Worm (Caenorhabditis elegans) whole organism, L4 larva: ENCODE measurements around the gene pkc-1.

Experiments
- Y5F2A.4 ChIP-seq: fragments of 200-800 bp; sonication (Bioruptor generic); optimal IDR thresholded peaks from 2 replicates; lab custom pipeline; 2018; ENCODE audit warnings: mild to moderate bottlenecking, missing genetic modification characterization, missing compliant biosample characterization
- daf-12 ChIP-seq: fragments of 150-350 bp; optimal IDR thresholded peaks from 2 replicates; lab custom pipeline; 2014; ENCODE audit warnings: missing biosample characterization, missing genetic modification reagents, missing genetic modification characterization
- lin-38 ChIP-seq: fragments of 200-800 bp; sonication (Bioruptor generic); IDR thresholded peaks from 2 replicates; pipeline ENCODE4 v1.3.6; 2022; ENCODE audit warnings: missing genetic modification reagents, missing genetic modification characterization, missing compliant biosample characterization
- lsy-2 ChIP-seq, 2 experiments: fragments of 150-350 bp in 1 of 2; sonication (generic microtip) in 1 of 2; optimal IDR thresholded peaks; 2 replicates each; lab custom pipeline; 2014 to 2017; ENCODE audit warnings: missing biosample characterization in 2 of 2, missing genetic modification characterization in 2 of 2
- nhr-10 ChIP-seq: fragments of 150-350 bp; optimal IDR thresholded peaks from 2 replicates; lab custom pipeline; 2014; ENCODE audit warnings: missing biosample characterization, missing genetic modification characterization
- nhr-76 ChIP-seq: fragments of 150-350 bp; optimal IDR thresholded peaks from 2 replicates; lab custom pipeline; 2014; ENCODE audit warnings: missing biosample characterization, missing genetic modification characterization
- pqm-1 ChIP-seq: sonication (generic microtip); optimal IDR thresholded peaks from 2 replicates; lab custom pipeline; 2017; ENCODE audit warnings: missing biosample characterization, missing genetic modification characterization

DNA sequence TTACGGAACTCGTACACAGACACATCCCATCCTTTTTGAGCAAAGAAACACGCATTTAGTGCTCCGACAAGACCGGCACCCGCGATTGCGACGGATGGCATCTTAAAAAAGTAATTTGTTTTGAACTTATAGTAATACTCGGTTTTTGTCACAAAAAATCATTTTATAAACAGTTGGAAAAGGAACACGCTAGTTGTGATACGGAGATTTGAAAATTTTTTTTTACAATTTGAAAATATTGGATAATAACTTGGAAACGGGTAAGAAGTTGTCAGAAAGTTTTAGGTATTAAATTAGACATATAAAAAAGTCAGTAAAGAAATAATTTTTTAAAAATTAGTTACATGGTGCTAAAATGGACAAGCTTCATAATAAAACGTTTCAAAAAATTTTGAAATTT is 38.5 kb upstream of the pkc-1 start, which contains the start of gene kmo-1:
- TF ChIP-seq lsy-2 (tag; optimal IDR thresholded peaks at IDR 0.05; lab: Kevin White, UChicago): no peak
- no peak for TF ChIP-seq nhr-10
- no peak for TF ChIP-seq pqm-1 (tag; lab: Kevin White, UChicago)
- no peak for TF ChIP-seq nhr-76
- no peak for TF ChIP-seq daf-12
- no peak for TF ChIP-seq Y5F2A.4 (GFP tag; lab: Kevin White, UChicago)
- no peak for TF ChIP-seq lin-38 (GFP tag; lab: Robert Waterston, UW)
